Fruit fly (Drosophila melanogaster): ENCODE results near the gene CG7453.
A peak's percentile ranks its signal among the peaks of the same experiment; 100 is the strongest.

Gene CG7453

dm6 chrX:19201630-19202029, 21.7 kb downstream of the CG7453 start, which contains the start of gene CG7990 (continued):
- TF ChIP-seq exex (tag; optimal IDR thresholded peaks at IDR 0.05) = no peak
- TF ChIP-seq CG15073 (GFP tag; optimal IDR thresholded peaks at IDR 0.05) = no peak
- peak; percentile 53 for TF ChIP-seq Dp (GFP tag; optimal IDR thresholded peaks at IDR 0.05)
- peak; percentile 38 for TF ChIP-seq MBD-R2 (GFP tag; IDR thresholded peaks at IDR 0.05)
- TF ChIP-seq h (optimal IDR thresholded peaks at IDR 0.05) = no peak
- no peak for TF ChIP-seq CG5953 (GFP tag; IDR thresholded peaks at IDR 0.05)
- TF ChIP-seq mam (GFP tag; optimal IDR thresholded peaks at IDR 0.05) = no peak
- TF ChIP-seq CG4854 (GFP tag; optimal IDR thresholded peaks at IDR 0.05) = no peak
- TF ChIP-seq bbx (GFP tag; IDR thresholded peaks at IDR 0.05; ENCODE audit: partially characterized antibody) = peak; percentile 67
- peak; percentile 35 for TF ChIP-seq ftz-f1 (GFP tag; optimal IDR thresholded peaks at IDR 0.05)
- TF ChIP-seq CG7357 (GFP tag; IDR thresholded peaks at IDR 0.05) = no peak
- TF ChIP-seq CG31224 (GFP tag; IDR thresholded peaks at IDR 0.05) = no peak
- TF ChIP-seq Dad (GFP tag; optimal IDR thresholded peaks at IDR 0.05) = no peak
- TF ChIP-seq Hr78 (GFP tag; optimal IDR thresholded peaks at IDR 0.05) = no peak
- TF ChIP-seq CG12769 (tag; optimal IDR thresholded peaks at IDR 0.05) = no peak
- no peak for TF ChIP-seq Fer2 (tag; optimal IDR thresholded peaks at IDR 0.05)
- TF ChIP-seq CG17361 (GFP tag; IDR thresholded peaks at IDR 0.05) = no peak
- peak; percentile 62 for TF ChIP-seq Bgb (GFP tag; IDR thresholded peaks at IDR 0.05; ENCODE audit: partially characterized antibody)
- peak; percentile 27 for TF ChIP-seq CG17186 (GFP tag; optimal IDR thresholded peaks at IDR 0.05)
- no peak for TF ChIP-seq bsh (GFP tag; optimal IDR thresholded peaks at IDR 0.05)
- TF ChIP-seq CG15514 (GFP tag; optimal IDR thresholded peaks at IDR 0.05) = peak; percentile 56
- TF ChIP-seq bcd (GFP tag; optimal IDR thresholded peaks at IDR 0.05) = peak; percentile 16
- peak; percentile 26 for TF ChIP-seq Lhr (GFP tag; optimal IDR thresholded peaks at IDR 0.05)
- peak; percentile 71 for TF ChIP-seq CG18011 (GFP tag; optimal IDR thresholded peaks at IDR 0.05)
- TF ChIP-seq Sry-δ (GFP tag; optimal IDR thresholded peaks at IDR 0.05) = peak; percentile 23
- no peak for TF ChIP-seq CG8290 (GFP tag; optimal IDR thresholded peaks at IDR 0.05)
- TF ChIP-seq CG8290 (tag; optimal IDR thresholded peaks at IDR 0.05) = peak in 1 of 2 experiments; percentile 61
- no peak for TF ChIP-seq CG3281 (GFP tag; optimal IDR thresholded peaks at IDR 0.05)
- no peak for TF ChIP-seq CG8944 (GFP tag; optimal IDR thresholded peaks at IDR 0.05)
- no peak for TF ChIP-seq CG2889 (GFP tag; IDR thresholded peaks at IDR 0.05)
- peak; percentile 78 for TF ChIP-seq Myb (GFP tag; optimal IDR thresholded peaks at IDR 0.05)
- TF ChIP-seq stwl (tag; optimal IDR thresholded peaks at IDR 0.05) = peak; percentile 95
- TF ChIP-seq Asciz (GFP tag; optimal IDR thresholded peaks at IDR 0.05) = no peak
- no peak for TF ChIP-seq eve (GFP tag; optimal IDR thresholded peaks at IDR 0.05)
- TF ChIP-seq CG12236 (GFP tag; optimal IDR thresholded peaks at IDR 0.05) = no peak
- no peak for TF ChIP-seq Doc2 (GFP tag; IDR thresholded peaks at IDR 0.05)
- peak; percentile 34 for TF ChIP-seq CG14710 (tag; optimal IDR thresholded peaks at IDR 0.05)
- TF ChIP-seq gsb (GFP tag; IDR thresholded peaks at IDR 0.05) = no peak
- TF ChIP-seq CG34376 (GFP tag; optimal IDR thresholded peaks at IDR 0.05) = no peak
- TF ChIP-seq CTCF (GFP tag; optimal IDR thresholded peaks at IDR 0.05) = peak; percentile 7
- TF ChIP-seq croc (GFP tag; conservative IDR thresholded peaks at IDR 0.05) = no peak
- peak; percentile 75 for TF ChIP-seq gfzf (GFP tag; optimal IDR thresholded peaks at IDR 0.05)
- peak; percentile 73 for TF ChIP-seq Med (GFP tag)
- peak; percentile 38; the same call in 1 of the 2 replicates for TF ChIP-seq ato (GFP tag; IDR thresholded peaks at IDR 0.05; ENCODE audit: partially characterized antibody)
- peak; percentile 36; the same call in 1 of the 3 replicates for TF ChIP-seq CG6791 (GFP tag; IDR thresholded peaks at IDR 0.05; ENCODE audit: partially characterized antibody)
- no peak for TF ChIP-seq ap (GFP tag; IDR thresholded peaks at IDR 0.05)
- peak; percentile 65 for TF ChIP-seq CG13287 (GFP tag; IDR thresholded peaks at IDR 0.05; ENCODE audit: partially characterized antibody)
- no peak for TF ChIP-seq BtbVII (GFP tag; optimal IDR thresholded peaks at IDR 0.05)
- TF ChIP-seq phol (tag; optimal IDR thresholded peaks at IDR 0.05) = no peak
- TF ChIP-seq CG6254 (GFP tag; optimal IDR thresholded peaks at IDR 0.05) = no peak
- TF ChIP-seq sug (tag; optimal IDR thresholded peaks at IDR 0.05) = no peak
